In genomic region chr3R:22236761-22237160, dm6 we compare ENCODE assay signal across 4 fruit fly cellular contexts.
TF ChIP-seq lines count a peak whose summit lies in the region.

No protein-coding gene starts in this region.

- TF ChIP-seq CTCF in whole organism, embryonic (GFP tag; optimal IDR thresholded peaks at IDR 0.05; lab: Kevin White, UChicago) = no peak

TF ChIP-seq in whole organism, embryonic, 481 proteins besides CTCF, POLR2A, EP300 and RAD21 (continues in another document):
- TF ChIP-seq ara (GFP tag; IDR thresholded peaks at IDR 0.05; lab: Robert Waterston, UW) (no peak), CG6683 (GFP tag; optimal IDR thresholded peaks at IDR 0.05; lab: Kevin White, UChicago) (peak; percentile 28), NC2α (GFP tag; optimal IDR thresholded peaks at IDR 0.05; lab: Kevin White, UChicago) (no peak), sob (GFP tag; IDR thresholded peaks at IDR 0.05; lab: Robert Waterston, UW) (no peak), gt (GFP tag; IDR thresholded peaks at IDR 0.05; lab: Robert Waterston, UW) (no peak), CG31365 (tag; optimal IDR thresholded peaks at IDR 0.05; lab: Kevin White, UChicago) (no peak), chinmo (GFP tag; IDR thresholded peaks at IDR 0.05; lab: Robert Waterston, UW; ENCODE audit: partially characterized antibody) (no peak), CG5953 (GFP tag; IDR thresholded peaks at IDR 0.05; lab: Robert Waterston, UW) (no peak), cato (GFP tag; optimal IDR thresholded peaks at IDR 0.05; lab: Kevin White, UChicago; ENCODE audit: borderline replicate concordance) (no peak), CG6854 (GFP tag; optimal IDR thresholded peaks at IDR 0.05; lab: Kevin White, UChicago) (no peak), bowl (GFP tag; IDR thresholded peaks at IDR 0.05; lab: Robert Waterston, UW) (no peak), CG18476 (GFP tag; optimal IDR thresholded peaks at IDR 0.05; lab: Kevin White, UChicago) (peak; percentile 20), Rx (GFP tag; IDR thresholded peaks at IDR 0.05; lab: Robert Waterston, UW) (peak; percentile 29; the same call in 1 of the 2 replicates), CG17361 (GFP tag; IDR thresholded peaks at IDR 0.05; lab: Robert Waterston, UW) (peak; percentile 47; the same call in 1 of the 3 replicates), maf-S (GFP tag; optimal IDR thresholded peaks at IDR 0.05; lab: Kevin White, UChicago) (no peak), CG1024 (GFP tag; IDR thresholded peaks at IDR 0.05; lab: Robert Waterston, UW) (no peak), CG11085 (GFP tag; IDR thresholded peaks at IDR 0.05; lab: Robert Waterston, UW) (no peak), CG5180 (GFP tag; optimal IDR thresholded peaks at IDR 0.05; lab: Kevin White, UChicago) (peak; percentile 22), stc (GFP tag; IDR thresholded peaks at IDR 0.05; lab: Robert Waterston, UW) (no peak), Poxn (GFP tag; IDR thresholded peaks at IDR 0.05; lab: Robert Waterston, UW) (no peak), Bgb (GFP tag; IDR thresholded peaks at IDR 0.05; lab: Robert Waterston, UW; ENCODE audit: partially characterized antibody) (no peak), HHEX (GFP tag; optimal IDR thresholded peaks at IDR 0.05; lab: Kevin White, UChicago) (peak; percentile 58), stwl (tag; optimal IDR thresholded peaks at IDR 0.05; lab: Kevin White, UChicago) (no peak)

TF ChIP-seq in whole organism, prepupa, 60 proteins besides CTCF, POLR2A, EP300 and RAD21 (continues in another document):
- no peak for TF ChIP-seq Lpt (GFP tag; optimal IDR thresholded peaks at IDR 0.05; lab: Kevin White, UChicago)
- TF ChIP-seq dsx (GFP tag; optimal IDR thresholded peaks at IDR 0.05; lab: Kevin White, UChicago; ENCODE audit: poor library complexity, severe bottlenecking) = no peak
- peak; percentile 2 for TF ChIP-seq CG11902 (GFP tag; optimal IDR thresholded peaks at IDR 0.05; lab: Kevin White, UChicago)
- TF ChIP-seq Blimp-1 (GFP tag; optimal IDR thresholded peaks at IDR 0.05; lab: Kevin White, UChicago) = no peak
- TF ChIP-seq topi (GFP tag; optimal IDR thresholded peaks at IDR 0.05; lab: Kevin White, UChicago) = no peak
- TF ChIP-seq Hr4 (GFP tag; optimal IDR thresholded peaks at IDR 0.05; lab: Kevin White, UChicago) = no peak
- TF ChIP-seq Eip78C (GFP tag; lab: Kevin White, UChicago) = peak; percentile 60
- TF ChIP-seq achi (GFP tag; optimal IDR thresholded peaks at IDR 0.05; lab: Kevin White, UChicago) = no peak
- TF ChIP-seq CG3919 (GFP tag; optimal IDR thresholded peaks at IDR 0.05; lab: Kevin White, UChicago) = peak; percentile 7
- TF ChIP-seq acj6 (GFP tag; optimal IDR thresholded peaks at IDR 0.05; lab: Kevin White, UChicago) = no peak
- no peak for TF ChIP-seq fkh (GFP tag; optimal IDR thresholded peaks at IDR 0.05; lab: Kevin White, UChicago)
- no peak for TF ChIP-seq salr (GFP tag; optimal IDR thresholded peaks at IDR 0.05; lab: Kevin White, UChicago)
- TF ChIP-seq Eip75B (GFP tag; optimal IDR thresholded peaks at IDR 0.05; lab: Kevin White, UChicago) = no peak
- TF ChIP-seq Eip93F (GFP tag; optimal IDR thresholded peaks at IDR 0.05; lab: Kevin White, UChicago) = no peak
- no peak for TF ChIP-seq vri (GFP tag; optimal IDR thresholded peaks at IDR 0.05; lab: Kevin White, UChicago)
- TF ChIP-seq net (GFP tag; optimal IDR thresholded peaks at IDR 0.05; lab: Kevin White, UChicago) = no peak
- no peak for TF ChIP-seq CG7368 (GFP tag; optimal IDR thresholded peaks at IDR 0.05; lab: Kevin White, UChicago)
- TF ChIP-seq OdsH (GFP tag; optimal IDR thresholded peaks at IDR 0.05; lab: Kevin White, UChicago) = peak; percentile 11
- no peak for TF ChIP-seq CG8632 (GFP tag; optimal IDR thresholded peaks at IDR 0.05; lab: Kevin White, UChicago)
- no peak for TF ChIP-seq CG4318 (GFP tag; optimal IDR thresholded peaks at IDR 0.05; lab: Kevin White, UChicago)
- no peak for TF ChIP-seq CG34406 (GFP tag; optimal IDR thresholded peaks at IDR 0.05; lab: Kevin White, UChicago)
- peak; percentile 17 for TF ChIP-seq cyc (GFP tag; optimal IDR thresholded peaks at IDR 0.05; lab: Kevin White, UChicago)
- TF ChIP-seq CG1621 (tag; optimal IDR thresholded peaks at IDR 0.05; lab: Kevin White, UChicago) = no peak
- no peak for TF ChIP-seq CG6808 (GFP tag; optimal IDR thresholded peaks at IDR 0.05; lab: Kevin White, UChicago)
- no peak for TF ChIP-seq lz (GFP tag; optimal IDR thresholded peaks at IDR 0.05; lab: Kevin White, UChicago)

TF ChIP-seq in whole organism, pupa, 21 proteins besides CTCF, POLR2A, EP300 and RAD21:
- no peak for TF ChIP-seq Pif1B (GFP tag; optimal IDR thresholded peaks at IDR 0.05; lab: Kevin White, UChicago)
- no peak for TF ChIP-seq gl (tag; optimal IDR thresholded peaks at IDR 0.05; lab: Kevin White, UChicago)
- TF ChIP-seq CG8301 (tag; optimal IDR thresholded peaks at IDR 0.05; lab: Kevin White, UChicago) = peak; percentile 4
- peak; percentile 23 for TF ChIP-seq CG14655 (GFP tag; optimal IDR thresholded peaks at IDR 0.05; lab: Kevin White, UChicago)
- no peak for TF ChIP-seq Pif1A (GFP tag; optimal IDR thresholded peaks at IDR 0.05; lab: Kevin White, UChicago)
- TF ChIP-seq CG32121 (GFP tag; IDR thresholded peaks at IDR 0.05; lab: Robert Waterston, UW) = no peak
- peak; percentile 16 for TF ChIP-seq CG17806 (tag; optimal IDR thresholded peaks at IDR 0.05; lab: Kevin White, UChicago)
- no peak for TF ChIP-seq CG12605 (GFP tag; IDR thresholded peaks at IDR 0.05; lab: Robert Waterston, UW)
- TF ChIP-seq CG15710 (tag; optimal IDR thresholded peaks at IDR 0.05; lab: Kevin White, UChicago) = peak; percentile 0
- peak; percentile 34 for TF ChIP-seq CG8159 (tag; optimal IDR thresholded peaks at IDR 0.05; lab: Kevin White, UChicago)
- no peak for TF ChIP-seq EcR (GFP tag; optimal IDR thresholded peaks at IDR 0.05; lab: Kevin White, UChicago)
- TF ChIP-seq CG13204 (GFP tag; optimal IDR thresholded peaks at IDR 0.05; lab: Kevin White, UChicago) = no peak
- no peak for TF ChIP-seq CG10348 (GFP tag; IDR thresholded peaks at IDR 0.05; lab: Robert Waterston, UW)

TF ChIP-seq in whole organism, wandering third instar larva, 38 proteins besides CTCF, POLR2A, EP300 and RAD21:
- peak; percentile 8 for TF ChIP-seq HLH106 (tag; optimal IDR thresholded peaks at IDR 0.05; lab: Kevin White, UChicago)
- no peak for TF ChIP-seq GATAd (GFP tag; optimal IDR thresholded peaks at IDR 0.05; lab: Kevin White, UChicago)
- no peak for TF ChIP-seq Hr78 (GFP tag; optimal IDR thresholded peaks at IDR 0.05; lab: Kevin White, UChicago)
- TF ChIP-seq brk (GFP tag; optimal IDR thresholded peaks at IDR 0.05; lab: Kevin White, UChicago) = no peak
- peak; percentile 5 for TF ChIP-seq ey (GFP tag; optimal IDR thresholded peaks at IDR 0.05; lab: Kevin White, UChicago)
- peak; percentile 1 for TF ChIP-seq Sp1 (GFP tag; optimal IDR thresholded peaks at IDR 0.05; lab: Kevin White, UChicago)
- TF ChIP-seq Vsx2 (GFP tag; optimal IDR thresholded peaks at IDR 0.05; lab: Kevin White, UChicago; ENCODE audit: partially characterized antibody) = no peak
- peak in 1 of 2 experiments; percentile 25 for TF ChIP-seq foxo (GFP tag; optimal IDR thresholded peaks at IDR 0.05; lab: Kevin White, UChicago)
- no peak for TF ChIP-seq Dif (GFP tag; optimal IDR thresholded peaks at IDR 0.05; lab: Kevin White, UChicago; ENCODE audit: partially characterized antibody)
- TF ChIP-seq sage (GFP tag; optimal IDR thresholded peaks at IDR 0.05; lab: Kevin White, UChicago) = no peak
- TF ChIP-seq h (GFP tag; optimal IDR thresholded peaks at IDR 0.05; lab: Kevin White, UChicago) = peak; percentile 27
- no peak for TF ChIP-seq Abd-B (GFP tag; optimal IDR thresholded peaks at IDR 0.05; lab: Kevin White, UChicago)
- no peak for TF ChIP-seq Mio (GFP tag; optimal IDR thresholded peaks at IDR 0.05; lab: Kevin White, UChicago)
- TF ChIP-seq pan (optimal IDR thresholded peaks at IDR 0.05; lab: Kevin White, UChicago) = no peak
- peak; percentile 27 for TF ChIP-seq fru (GFP tag; optimal IDR thresholded peaks at IDR 0.05; lab: Kevin White, UChicago)
- no peak for TF ChIP-seq N (GFP tag; optimal IDR thresholded peaks at IDR 0.05; lab: Kevin White, UChicago)
- no peak for TF ChIP-seq Jra (GFP tag; optimal IDR thresholded peaks at IDR 0.05; lab: Kevin White, UChicago)
TF ChIP-seq in whole organism, wandering third instar larva: peak in this region for 6.

Comparison
In these comparisons a context has a peak if more than half of its experiments do, and no peak if none do; other contexts are left out.
1. Of the 7 proteins assayed by ChIP-seq in both whole organism, embryonic and whole organism, prepupa: peak only in whole organism, embryonic: Blimp-1, Gug and Sox102F; only in whole organism, prepupa: Hr39; in both: none; in neither: 3.